Fruit fly (Drosophila melanogaster) whole organism: ENCODE results near the gene Cyp4e3.

Experiments
- Dll ChIP-seq: fragments of >200 bp; optimal IDR thresholded peaks from 2 replicates; lab custom pipeline; 2017
- EcR ChIP-seq, 2 experiments: fragments of >200 bp; optimal IDR thresholded peaks; 2 replicates each; lab custom pipeline; 2017; ENCODE audit warnings: missing biosample characterization in 2 of 2, missing genetic modification characterization in 2 of 2, missing genetic modification reagents in 2 of 2
- pan ChIP-seq: fragments of >200 bp; optimal IDR thresholded peaks from 2 replicates; lab custom pipeline; 2017
- usp ChIP-seq: fragments of >200 bp; optimal IDR thresholded peaks from 2 replicates; lab custom pipeline; 2017; ENCODE audit warnings: missing biosample characterization, missing genetic modification characterization, mixed read lengths

dm6 chr2L:9749745-9750144 is at the start of gene Cyp4e3:
- TF ChIP-seq usp (GFP tag; lab: Kevin White, UChicago) (no peak), Dll (lab: Kevin White, UChicago) (no peak), pan (lab: Kevin White, UChicago) (no peak), EcR (GFP tag; optimal IDR thresholded peaks at IDR 0.05; lab: Kevin White, UChicago) (no peak)
